Worm (Caenorhabditis elegans) whole organism, young adult: ENCODE measurements around the gene nbs-1.

Experiments used
- B0261.1 ChIP-seq: sonication (generic microtip); optimal IDR thresholded peaks from 2 replicates; lab custom pipeline; 2016; ENCODE audit warnings: mild to moderate bottlenecking, missing genetic modification characterization, moderate library complexity, missing compliant biosample characterization
- B0336.3 ChIP-seq: fragments of 200-800 bp; sonication (Bioruptor generic); IDR thresholded peaks from 2 replicates; pipeline ENCODE4 v1.3.6; 2022; ENCODE audit warnings: missing genetic modification characterization, missing compliant biosample characterization
- D2030.7 ChIP-seq: fragments of 200-800 bp; sonication (Bioruptor generic); IDR thresholded peaks from 2 replicates; pipeline ENCODE4 v1.3.6; 2022; ENCODE audit warnings: missing genetic modification reagents, missing genetic modification characterization, missing compliant biosample characterization
- F22D6.2 ChIP-seq: sonication (generic microtip); optimal IDR thresholded peaks from 2 replicates; lab custom pipeline; 2016; ENCODE audit warnings: mild to moderate bottlenecking, missing genetic modification characterization, missing compliant biosample characterization
- F23B12.7 ChIP-seq: sonication (generic microtip); optimal IDR thresholded peaks from 2 replicates; lab custom pipeline; 2017; ENCODE audit warnings: missing genetic modification characterization, mild to moderate bottlenecking, missing compliant biosample characterization, antibody characterized with exemption, moderate library complexity; ENCODE audit not compliant: insufficient read depth
- F37B4.10 ChIP-seq: fragments of 200-800 bp; sonication (Bioruptor generic); IDR thresholded peaks from 2 replicates; pipeline ENCODE4 v1.3.6; 2022; ENCODE audit warnings: missing genetic modification characterization, missing compliant biosample characterization
- F57A8.1 ChIP-seq: fragments of 200-800 bp; sonication (Bioruptor generic); optimal IDR thresholded peaks from 2 replicates; lab custom pipeline; 2018; ENCODE audit warnings: mild to moderate bottlenecking, missing genetic modification characterization, moderate library complexity, missing compliant biosample characterization
- K11D2.4 ChIP-seq: fragments of 200-800 bp; sonication (Bioruptor generic); IDR thresholded peaks from 2 replicates; pipeline ENCODE4 v1.3.6; 2022; ENCODE audit warnings: missing genetic modification reagents, missing genetic modification characterization, missing compliant biosample characterization
- K12H6.12 ChIP-seq: fragments of 200-800 bp; sonication (Bioruptor generic); optimal IDR thresholded peaks from 2 replicates; lab custom pipeline; 2018; ENCODE audit warnings: mild to moderate bottlenecking, missing genetic modification characterization, missing compliant biosample characterization
- T26A5.8 ChIP-seq: sonication (generic microtip); optimal IDR thresholded peaks from 2 replicates; lab custom pipeline; 2016; ENCODE audit warnings: missing genetic modification characterization, missing compliant biosample characterization
- Y67H2A.10 ChIP-seq: fragments of 200-800 bp; sonication (Bioruptor generic); conservative IDR thresholded peaks from 2 replicates; pipeline ENCODE4 v1.3.6; 2022; ENCODE audit warnings: missing genetic modification reagents, missing genetic modification characterization, missing compliant biosample characterization
- ama-1 ChIP-seq, 3 experiments: fragments of 150-350 bp in 1 of 3; sonication (generic microtip) in 2 of 3; optimal IDR thresholded peaks; 2 replicates each; lab custom pipeline; 2014 to 2018; ENCODE audit warnings: missing biosample characterization in 2 of 3, missing genetic modification characterization in 2 of 3, missing genetic modification reagents in 2 of 3
- aptf-2 ChIP-seq: fragments of 200-800 bp; sonication (Bioruptor generic); conservative IDR thresholded peaks from 2 replicates; pipeline ENCODE4 v1.3.6; 2022; ENCODE audit warnings: missing genetic modification reagents, missing genetic modification characterization, missing compliant biosample characterization
- attf-3 ChIP-seq: fragments of 200-800 bp; sonication (Bioruptor generic); conservative IDR thresholded peaks from 2 replicates; pipeline ENCODE4 v1.3.6; 2022; ENCODE audit warnings: missing genetic modification reagents, missing genetic modification characterization, missing compliant biosample characterization
- attf-5 ChIP-seq: fragments of 200-800 bp; sonication (Bioruptor generic); optimal IDR thresholded peaks from 2 replicates; lab custom pipeline; 2018; ENCODE audit warnings: mild to moderate bottlenecking, missing genetic modification characterization, missing compliant biosample characterization
- cebp-1 ChIP-seq, 2 experiments: fragments of 200-800 bp in 1 of 2; sonication (Bioruptor generic) in 1 of 2; sonication (generic microtip) in 1 of 2; IDR thresholded peaks in 1 of 2; optimal IDR thresholded peaks in 1 of 2; 2 replicates each; pipeline versions ENCODE4 v1.3.6 to Lab custom; 2017 to 2022; ENCODE audit warnings: missing compliant biosample characterization in 2 of 2, missing genetic modification characterization in 2 of 2, mild to moderate bottlenecking in 1 of 2, missing genetic modification reagents in 1 of 2, moderate library complexity in 1 of 2
- ceh-27 ChIP-seq: fragments of 200-800 bp; sonication (Bioruptor generic); optimal IDR thresholded peaks from 2 replicates; lab custom pipeline; 2018; ENCODE audit warnings: mild to moderate bottlenecking, missing genetic modification characterization, moderate library complexity, missing compliant biosample characterization
- ceh-40 ChIP-seq: fragments of 200-800 bp; sonication (Bioruptor generic); IDR thresholded peaks from 2 replicates; pipeline ENCODE4 v1.3.6; 2022; ENCODE audit warnings: missing genetic modification characterization, missing compliant biosample characterization
- ceh-58 ChIP-seq: fragments of 200-800 bp; sonication (Bioruptor generic); IDR thresholded peaks from 2 replicates; pipeline ENCODE4 v1.3.6; 2022; ENCODE audit warnings: missing genetic modification characterization, missing compliant biosample characterization
- ceh-79 ChIP-seq: sonication (generic microtip); optimal IDR thresholded peaks from 2 replicates; lab custom pipeline; 2017; ENCODE audit warnings: mild to moderate bottlenecking, missing genetic modification characterization, missing compliant biosample characterization
- ceh-91 ChIP-seq: fragments of 200-800 bp; sonication (Bioruptor generic); IDR thresholded peaks from 2 replicates; pipeline ENCODE4 v1.3.6; 2022; ENCODE audit warnings: missing genetic modification reagents, missing genetic modification characterization, missing compliant biosample characterization
- dox-1 ChIP-seq: fragments of 200-800 bp; sonication (Bioruptor generic); IDR thresholded peaks from 2 replicates; pipeline ENCODE4 v1.3.6; 2022; ENCODE audit warnings: missing genetic modification reagents, missing genetic modification characterization, missing compliant biosample characterization
- efl-1 ChIP-seq: fragments of 150-350 bp; optimal IDR thresholded peaks from 2 replicates; lab custom pipeline; 2014; ENCODE audit warnings: missing biosample characterization, missing genetic modification reagents, missing genetic modification characterization
- hlh-12 ChIP-seq: sonication (generic microtip); optimal IDR thresholded peaks from 2 replicates; lab custom pipeline; 2016; ENCODE audit warnings: missing genetic modification characterization, missing compliant biosample characterization
- hmg-1.2 ChIP-seq: fragments of 200-800 bp; sonication (Bioruptor generic); IDR thresholded peaks from 2 replicates; pipeline ENCODE4 v1.3.6; 2022; ENCODE audit warnings: missing genetic modification reagents, missing genetic modification characterization, missing compliant biosample characterization
- hmg-20 ChIP-seq: fragments of 200-800 bp; sonication (Bioruptor generic); IDR thresholded peaks from 2 replicates; pipeline ENCODE4 v1.3.6; 2022; ENCODE audit warnings: missing genetic modification reagents, missing genetic modification characterization, missing compliant biosample characterization
- let-526 ChIP-seq: fragments of 200-800 bp; sonication (Bioruptor generic); IDR thresholded peaks from 2 replicates; pipeline ENCODE4 v1.3.6; 2022; ENCODE audit warnings: missing genetic modification reagents, missing genetic modification characterization, missing compliant biosample characterization
- lin-35 ChIP-seq, 3 experiments: fragments of 150-350 bp in 2 of 3; sonication (generic microtip) in 1 of 3; optimal IDR thresholded peaks; 2 replicates each; lab custom pipeline; 2014 to 2018; ENCODE audit warnings: missing biosample characterization in 3 of 3, missing genetic modification characterization in 3 of 3, missing genetic modification reagents in 3 of 3
- lir-1 ChIP-seq: fragments of 200-800 bp; sonication (Bioruptor generic); conservative IDR thresholded peaks from 2 replicates; pipeline ENCODE4 v1.3.6; 2022; ENCODE audit warnings: missing genetic modification reagents, missing genetic modification characterization, missing compliant biosample characterization
- madf-3 ChIP-seq: fragments of 200-800 bp; sonication (Bioruptor generic); IDR thresholded peaks from 2 replicates; pipeline ENCODE4 v1.3.6; 2022; ENCODE audit warnings: missing genetic modification reagents, missing genetic modification characterization, missing compliant biosample characterization
- madf-6 ChIP-seq: fragments of 200-800 bp; sonication (Bioruptor generic); IDR thresholded peaks from 2 replicates; pipeline ENCODE4 v1.3.6; 2022; ENCODE audit warnings: missing genetic modification reagents, missing genetic modification characterization, missing compliant biosample characterization
- mcd-1 ChIP-seq: fragments of 200-800 bp; sonication (Bioruptor generic); IDR thresholded peaks from 2 replicates; pipeline ENCODE4 v1.3.6; 2022; ENCODE audit warnings: missing genetic modification reagents, missing genetic modification characterization, missing compliant biosample characterization
- mel-28 ChIP-seq: sonication (generic microtip); optimal IDR thresholded peaks from 2 replicates; lab custom pipeline; 2016; ENCODE audit warnings: borderline replicate concordance, mild to moderate bottlenecking, missing genetic modification characterization, missing compliant biosample characterization
- nfyb-1 ChIP-seq: fragments of 200-800 bp; sonication (Bioruptor generic); IDR thresholded peaks from 2 replicates; pipeline ENCODE4 v1.3.6; 2022; ENCODE audit warnings: missing genetic modification reagents, missing genetic modification characterization, missing compliant biosample characterization
- nhr-80 ChIP-seq: sonication (generic microtip); optimal IDR thresholded peaks from 2 replicates; lab custom pipeline; 2016; ENCODE audit warnings: missing genetic modification characterization, missing compliant biosample characterization
- nhr-90 ChIP-seq: sonication (generic microtip); optimal IDR thresholded peaks from 2 replicates; lab custom pipeline; 2016; ENCODE audit warnings: missing genotype, mild to moderate bottlenecking, missing genetic modification characterization, missing compliant biosample characterization
- pha-4 ChIP-seq: fragments of 150-350 bp; sonication (generic microtip); optimal IDR thresholded peaks from 2 replicates; lab custom pipeline; 2014; ENCODE audit warnings: missing biosample characterization, missing genetic modification reagents, missing genetic modification characterization
- repo-1 ChIP-seq: sonication (generic microtip); optimal IDR thresholded peaks from 2 replicates; lab custom pipeline; 2017; ENCODE audit warnings: mild to moderate bottlenecking, missing genetic modification characterization, missing compliant biosample characterization
- sdz-38 ChIP-seq: sonication (generic microtip); optimal IDR thresholded peaks from 2 replicates; lab custom pipeline; 2016; ENCODE audit warnings: missing genotype, missing genetic modification characterization, missing compliant biosample characterization
- snpc-4 ChIP-seq, 5 experiments: fragments of 150-350 bp in 1 of 5; sonication (generic microtip) in 4 of 5; optimal IDR thresholded peaks; 2 replicates each; lab custom pipeline; 2014 to 2018; ENCODE audit warnings: missing genetic modification characterization in 5 of 5, missing biosample characterization in 3 of 5, antibody characterized with exemption in 2 of 5, mild to moderate bottlenecking in 2 of 5, missing compliant biosample characterization in 2 of 5, missing genotype in 2 of 5, moderate library complexity in 2 of 5, missing genetic modification reagents in 1 of 5
- zfh-2 ChIP-seq: fragments of 200-800 bp; sonication (Bioruptor generic); conservative IDR thresholded peaks from 2 replicates; pipeline ENCODE4 v1.3.6; 2022; ENCODE audit warnings: missing genetic modification reagents, missing genetic modification characterization, missing compliant biosample characterization
- zim-3 ChIP-seq: sonication (generic microtip); optimal IDR thresholded peaks from 2 replicates; lab custom pipeline; 2017; ENCODE audit warnings: mild to moderate bottlenecking, missing genetic modification characterization, moderate library complexity, missing compliant biosample characterization
- ztf-22 ChIP-seq: fragments of 200-800 bp; sonication (Bioruptor generic); optimal IDR thresholded peaks from 2 replicates; lab custom pipeline; 2018; ENCODE audit warnings: mild to moderate bottlenecking, missing genetic modification characterization, moderate library complexity, missing compliant biosample characterization
- ztf-28 ChIP-seq: fragments of 200-800 bp; sonication (Bioruptor generic); IDR thresholded peaks from 2 replicates; pipeline ENCODE4 v1.3.6; 2022; ENCODE audit warnings: missing genetic modification reagents, missing genetic modification characterization, missing compliant biosample characterization
- ztf-6 ChIP-seq: fragments of 200-800 bp; sonication (Bioruptor generic); IDR thresholded peaks from 2 replicates; pipeline ENCODE4 v1.3.6; 2022; ENCODE audit warnings: missing genetic modification reagents, missing genetic modification characterization, missing compliant biosample characterization

Gene nbs-1

DNA sequence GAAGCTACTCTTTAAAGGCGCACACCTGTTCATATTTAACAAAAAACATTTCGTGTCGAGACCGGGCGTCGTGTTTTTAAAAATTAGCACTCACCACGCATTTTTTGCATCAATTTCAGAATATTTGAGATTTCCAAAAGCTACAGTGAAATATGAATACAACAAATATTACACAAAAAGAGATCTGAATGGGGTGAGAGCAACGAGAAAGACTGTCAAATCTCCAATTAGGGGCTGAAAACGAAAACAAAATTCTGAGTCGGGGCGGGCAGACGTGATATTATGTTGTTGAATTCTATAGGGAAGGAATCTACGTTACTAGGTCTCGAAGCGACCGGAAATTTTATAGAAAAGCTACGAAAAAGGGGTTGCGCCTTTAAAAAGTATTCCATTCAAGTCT is 7.4 kb upstream of the nbs-1 start, which contains the start of gene C09H10.5:
Gene C09H10.5 (minus strand): TSS at position 101 of the 400 bp plus-strand sequence.
- TF ChIP-seq pha-4 (tag; lab: Kevin White, UChicago), result no peak
- TF ChIP-seq Y67H2A.10 (GFP tag; lab: Robert Waterston, UW), result no peak
- TF ChIP-seq ama-1 (optimal IDR thresholded peaks at IDR 0.05; lab: Kevin White, UChicago), result no peak
- TF ChIP-seq ama-1 (GFP tag; optimal IDR thresholded peaks at IDR 0.05; lab: Kevin White, UChicago), result no peak
- no peak for TF ChIP-seq ceh-79 (tag; lab: Kevin White, UChicago)

DNA sequence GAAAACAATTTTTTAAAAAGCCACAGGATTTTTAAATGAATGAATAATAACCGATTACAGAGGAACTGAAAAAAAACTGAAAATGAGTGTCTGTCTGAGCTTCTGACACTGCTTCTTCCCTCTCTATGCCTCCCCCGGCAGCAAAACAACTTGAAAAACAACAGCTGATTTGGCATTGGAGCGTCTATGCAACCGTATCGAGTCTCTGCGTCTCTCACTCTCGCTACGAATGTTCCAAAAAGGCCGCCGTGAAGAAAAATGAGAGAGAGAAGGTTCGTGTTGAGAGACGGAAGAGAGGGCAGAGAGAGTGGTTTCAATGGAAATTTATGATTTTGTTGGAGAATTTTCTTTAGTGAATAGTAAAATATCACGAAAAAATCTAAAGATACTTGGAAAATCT is 6.8 kb upstream of the nbs-1 start:
- TF ChIP-seq mel-28 (tag; lab: Kevin White, UChicago), result no peak
- no peak for TF ChIP-seq ceh-40
- no peak for TF ChIP-seq hlh-12 (tag; lab: Kevin White, UChicago)
- no peak for TF ChIP-seq sdz-38
- TF ChIP-seq Y67H2A.10 (GFP tag; lab: Robert Waterston, UW), result no peak
- no peak for TF ChIP-seq K11D2.4 (GFP tag; lab: Robert Waterston, UW)
- peak; percentile 60 for TF ChIP-seq zfh-2 (GFP tag; lab: Robert Waterston, UW)
- peak; percentile 77 for TF ChIP-seq mcd-1 (GFP tag; lab: Robert Waterston, UW)
- no peak for TF ChIP-seq zim-3 (tag; lab: Kevin White, UChicago)
- no peak for TF ChIP-seq madf-3
- peak; percentile 90 for TF ChIP-seq attf-5 (GFP tag; lab: Kevin White, UChicago)
- TF ChIP-seq ceh-27 (GFP tag; lab: Kevin White, UChicago), result peak; percentile 52
- TF ChIP-seq nhr-80 (tag; lab: Kevin White, UChicago), result peak; percentile 68
- peak; percentile 51; the same call in 1 of the 2 replicates for TF ChIP-seq attf-3 (GFP tag; lab: Robert Waterston, UW)
- no peak for TF ChIP-seq ztf-22 (GFP tag; lab: Kevin White, UChicago)
- no peak for TF ChIP-seq B0336.3 (GFP tag; lab: Robert Waterston, UW)
- no peak for TF ChIP-seq madf-6 (GFP tag; lab: Robert Waterston, UW)
- no peak for TF ChIP-seq ceh-58 (GFP tag; lab: Robert Waterston, UW)
- no peak for TF ChIP-seq let-526
- no peak for TF ChIP-seq B0261.1 (tag; lab: Kevin White, UChicago)
- peak; percentile 26 for TF ChIP-seq F23B12.7
- no peak for TF ChIP-seq T26A5.8 (tag; lab: Kevin White, UChicago)
- peak in 1 of 3 experiments; percentile 59 for TF ChIP-seq lin-35 (GFP tag; optimal IDR thresholded peaks at IDR 0.05; lab: Kevin White, UChicago)
- TF ChIP-seq snpc-4 (GFP tag; optimal IDR thresholded peaks at IDR 0.05; lab: Kevin White, UChicago), result no peak
- peak in 1 of 4 experiments; percentile 1 for TF ChIP-seq snpc-4 (tag; optimal IDR thresholded peaks at IDR 0.05; lab: Kevin White, UChicago)
- TF ChIP-seq F22D6.2 (tag; lab: Kevin White, UChicago), result no peak
- TF ChIP-seq K12H6.12 (tag; lab: Kevin White, UChicago), result peak; percentile 44
- TF ChIP-seq hmg-1.2 (GFP tag; lab: Robert Waterston, UW), result peak; percentile 61; the same call in 1 of the 2 replicates
- no peak for TF ChIP-seq lir-1
- no peak for TF ChIP-seq efl-1 (GFP tag; lab: Kevin White, UChicago)
- no peak for TF ChIP-seq ceh-91
- TF ChIP-seq dox-1 (GFP tag; lab: Robert Waterston, UW), result peak; percentile 59; the same call in 1 of the 2 replicates
- no peak for TF ChIP-seq ztf-28 (GFP tag; lab: Robert Waterston, UW)
- no peak for TF ChIP-seq hmg-20
- no peak for TF ChIP-seq F37B4.10 (GFP tag; lab: Robert Waterston, UW)
- no peak for TF ChIP-seq cebp-1 (GFP tag; IDR thresholded peaks at IDR 0.05; lab: Robert Waterston, UW)
- peak; percentile 47 for TF ChIP-seq cebp-1 (tag; optimal IDR thresholded peaks at IDR 0.05; lab: Kevin White, UChicago)
- no peak for TF ChIP-seq nhr-90
- TF ChIP-seq aptf-2, result no peak
- TF ChIP-seq ztf-6 (GFP tag; lab: Robert Waterston, UW), result no peak
- no peak for TF ChIP-seq nfyb-1 (GFP tag; lab: Robert Waterston, UW)
- no peak for TF ChIP-seq F57A8.1 (GFP tag; lab: Kevin White, UChicago)
- TF ChIP-seq repo-1 (tag; lab: Kevin White, UChicago), result no peak
- no peak for TF ChIP-seq D2030.7 (GFP tag; lab: Robert Waterston, UW)
- TF ChIP-seq, all 124 proteins: peak for 13
